Fruit fly (Drosophila melanogaster) whole organism, embryonic: Measurements from ENCODE around the gene CG11458.

ENCODE experiments used
- CG11247 ChIP-seq: fragments of 200-800 bp; sonication (Bioruptor generic); IDR thresholded peaks from 2 replicates; pipeline ENCODE4 v1.3.6; 2022; ENCODE audit warnings: missing biosample characterization, missing genetic modification characterization
- CG11504 ChIP-seq: fragments of 200-800 bp; sonication (Bioruptor generic); optimal IDR thresholded peaks from 3 replicates; lab custom pipeline; 2019; ENCODE audit warnings: missing biosample characterization, mild to moderate bottlenecking, missing genetic modification characterization, moderate library complexity
- CG11695 ChIP-seq: fragments of 200-800 bp; sonication (Bioruptor generic); IDR thresholded peaks from 3 replicates; pipeline ENCODE4 v1.3.6; 2022; ENCODE audit warnings: missing biosample characterization, missing genetic modification characterization
- CG1233 ChIP-seq: fragments of 200-800 bp; sonication (Bioruptor generic); optimal IDR thresholded peaks from 4 replicates; lab custom pipeline; 2018; ENCODE audit warnings: missing biosample characterization, mild to moderate bottlenecking, missing genetic modification characterization
- CG12942 ChIP-seq: fragments of 200-800 bp; sonication (Bioruptor generic); optimal IDR thresholded peaks from 3 replicates; lab custom pipeline; 2016; ENCODE audit warnings: missing biosample characterization, missing genetic modification characterization
- CG13287 ChIP-seq: fragments of 200-800 bp; sonication (Bioruptor generic); IDR thresholded peaks from 2 replicates; pipeline ENCODE4 v1.3.6; 2022; ENCODE audit warnings: missing biosample characterization, missing genetic modification characterization; ENCODE audit not compliant: partially characterized antibody
- CG15011 ChIP-seq: fragments of 200-800 bp; sonication (Bioruptor generic); optimal IDR thresholded peaks from 3 replicates; lab custom pipeline; 2018; ENCODE audit warnings: missing biosample characterization, mild to moderate bottlenecking, missing genetic modification characterization
- CG1602 ChIP-seq: fragments of 200-800 bp; sonication (Bioruptor generic); optimal IDR thresholded peaks from 3 replicates; lab custom pipeline; 2016; ENCODE audit warnings: missing biosample characterization, missing genetic modification characterization
- CG16813 ChIP-seq: fragments of 200-800 bp; sonication (Bioruptor generic); IDR thresholded peaks from 3 replicates; pipeline ENCODE4 v1.3.6; 2022; ENCODE audit warnings: missing biosample characterization, missing genetic modification characterization; ENCODE audit not compliant: partially characterized antibody
- CG17186 ChIP-seq: fragments of 200-800 bp; sonication (Bioruptor generic); optimal IDR thresholded peaks from 3 replicates; lab custom pipeline; 2017; ENCODE audit warnings: missing biosample characterization, missing genetic modification reagents, missing genetic modification characterization
- CG2120 ChIP-seq: fragments of 200-800 bp; sonication (Bioruptor generic); optimal IDR thresholded peaks from 3 replicates; lab custom pipeline; 2016; ENCODE audit warnings: missing biosample characterization, missing genetic modification characterization
- CG2199 ChIP-seq: fragments of 200-800 bp; sonication (Bioruptor generic); IDR thresholded peaks from 3 replicates; pipeline ENCODE4 v1.3.6; 2022; ENCODE audit warnings: missing biosample characterization, missing genetic modification characterization
- CG2678 ChIP-seq: fragments of 200-800 bp; sonication (Bioruptor generic); optimal IDR thresholded peaks from 3 replicates; lab custom pipeline; 2019; ENCODE audit warnings: missing biosample characterization, mild to moderate bottlenecking, missing genetic modification characterization, moderate library complexity
- CG2712 ChIP-seq: fragments of 200-800 bp; optimal IDR thresholded peaks from 3 replicates; lab custom pipeline; 2019; ENCODE audit warnings: missing biosample characterization, mild to moderate bottlenecking, missing genetic modification characterization, moderate library complexity
- CG6689 ChIP-seq: fragments of 200-800 bp; sonication (Bioruptor generic); IDR thresholded peaks from 2 replicates; pipeline ENCODE4 v1.3.6; 2022; ENCODE audit warnings: missing biosample characterization, missing genetic modification characterization
- CG8388 ChIP-seq: fragments of 200-800 bp; sonication (Bioruptor generic); optimal IDR thresholded peaks from 2 replicates; lab custom pipeline; 2019; ENCODE audit warnings: missing biosample characterization, mild to moderate bottlenecking, missing genetic modification characterization, moderate library complexity
- CG8924 ChIP-seq: fragments of 200-800 bp; optimal IDR thresholded peaks from 3 replicates; lab custom pipeline; 2019; ENCODE audit warnings: missing biosample characterization, mild to moderate bottlenecking, missing genetic modification characterization, moderate library complexity
- CG9215 ChIP-seq: fragments of 200-800 bp; sonication (Bioruptor generic); IDR thresholded peaks from 2 replicates; pipeline ENCODE4 v1.3.6; 2022; ENCODE audit warnings: missing biosample characterization, missing genetic modification characterization
- CG9609 ChIP-seq: fragments of 200-800 bp; sonication (Bioruptor generic); optimal IDR thresholded peaks from 3 replicates; lab custom pipeline; 2016; ENCODE audit warnings: missing biosample characterization, missing genetic modification characterization
- CG9817 ChIP-seq: fragments of 200-800 bp; sonication (Bioruptor generic); optimal IDR thresholded peaks from 2 replicates; lab custom pipeline; 2018; ENCODE audit warnings: missing biosample characterization, mild to moderate bottlenecking, missing genetic modification characterization, moderate library complexity
- CG9932 ChIP-seq: fragments of 200-800 bp; sonication (Bioruptor generic); IDR thresholded peaks from 2 replicates; pipeline ENCODE4 v1.3.6; 2022; ENCODE audit warnings: missing biosample characterization, missing genetic modification characterization
- CoRest ChIP-seq: fragments of 200-800 bp; sonication (Bioruptor generic); optimal IDR thresholded peaks from 3 replicates; lab custom pipeline; 2018; ENCODE audit warnings: missing biosample characterization, mild to moderate bottlenecking, missing genetic modification characterization, moderate library complexity
- Doc3 ChIP-seq: fragments of 200-800 bp; sonication (Bioruptor generic); IDR thresholded peaks from 3 replicates; pipeline ENCODE4 v1.3.6; 2022; ENCODE audit warnings: missing biosample characterization, missing genetic modification characterization; ENCODE audit not compliant: partially characterized antibody
- Dp ChIP-seq: fragments of 200-800 bp; sonication (Bioruptor generic); optimal IDR thresholded peaks from 2 replicates; lab custom pipeline; 2018; ENCODE audit warnings: missing biosample characterization, mild to moderate bottlenecking, missing genetic modification characterization, moderate library complexity
- Ets65A ChIP-seq: fragments of 200-800 bp; sonication (Bioruptor generic); peaks from one replicate; lab custom pipeline; 2016; ENCODE audit warnings: missing biosample characterization, missing genetic modification characterization
- Ets97D ChIP-seq: fragments of 200-800 bp; sonication (Bioruptor generic); optimal IDR thresholded peaks from 3 replicates; lab custom pipeline; 2016; ENCODE audit warnings: missing biosample characterization, missing genetic modification characterization
- HLHmδ ChIP-seq: fragments of 200-800 bp; sonication (Bioruptor generic); optimal IDR thresholded peaks from 2 replicates; lab custom pipeline; 2018; ENCODE audit warnings: missing biosample characterization, mild to moderate bottlenecking, missing genetic modification characterization, moderate library complexity
- Hsf ChIP-seq: fragments of 200-800 bp; sonication (Bioruptor generic); optimal IDR thresholded peaks from 3 replicates; lab custom pipeline; 2016; ENCODE audit warnings: missing biosample characterization, missing genetic modification characterization
- MBD-R2 ChIP-seq: fragments of 200-800 bp; sonication (Bioruptor generic); IDR thresholded peaks from 2 replicates; pipeline ENCODE4 v1.3.6; 2022; ENCODE audit warnings: missing biosample characterization, missing genetic modification characterization
- Med ChIP-seq: fragments of 200-800 bp; sonication (Bioruptor generic); peaks from one replicate; lab custom pipeline; 2016; ENCODE audit warnings: missing biosample characterization, missing genetic modification characterization, mild to moderate bottlenecking, inconsistent platforms, moderate library complexity
- Oli ChIP-seq: fragments of 200-800 bp; sonication (Bioruptor generic); optimal IDR thresholded peaks from 2 replicates; lab custom pipeline; 2018; ENCODE audit warnings: missing biosample characterization, mild to moderate bottlenecking, missing genetic modification characterization, moderate library complexity
- Sox100B ChIP-seq: fragments of 200-800 bp; sonication (Bioruptor generic); optimal IDR thresholded peaks from 3 replicates; lab custom pipeline; 2018; ENCODE audit warnings: missing biosample characterization, mild to moderate bottlenecking, missing genetic modification characterization
- Spps ChIP-seq: fragments of 200-800 bp; sonication (Bioruptor generic); optimal IDR thresholded peaks from 2 replicates; lab custom pipeline; 2018; ENCODE audit warnings: missing biosample characterization, mild to moderate bottlenecking, missing genetic modification characterization
- Xbp1 ChIP-seq: fragments of 200-800 bp; sonication (Bioruptor generic); optimal IDR thresholded peaks from 3 replicates; lab custom pipeline; 2016; ENCODE audit warnings: missing biosample characterization, mild to moderate bottlenecking, missing genetic modification characterization
- bab2 ChIP-seq: fragments of 200-800 bp; sonication (Bioruptor generic); optimal IDR thresholded peaks from 2 replicates; lab custom pipeline; 2016; ENCODE audit warnings: missing biosample characterization, missing genetic modification characterization
- ci ChIP-seq: fragments of 200-800 bp; sonication (Bioruptor generic); IDR thresholded peaks from 3 replicates; pipeline ENCODE4 v1.3.6; 2022; ENCODE audit warnings: missing biosample characterization, missing genetic modification characterization
- dmrt11E ChIP-seq: fragments of 200-800 bp; sonication (Bioruptor generic); optimal IDR thresholded peaks from 3 replicates; lab custom pipeline; 2018; ENCODE audit warnings: missing biosample characterization, mild to moderate bottlenecking, missing genetic modification characterization, moderate library complexity
- dysf ChIP-seq: fragments of 200-800 bp; sonication (Bioruptor generic); IDR thresholded peaks from 3 replicates; pipeline ENCODE4 v1.3.6; 2022; ENCODE audit warnings: missing biosample characterization, missing genetic modification characterization
- en ChIP-seq: fragments of 200-800 bp; sonication (Bioruptor generic); optimal IDR thresholded peaks from 2 replicates; lab custom pipeline; 2016; ENCODE audit warnings: missing biosample characterization, missing genetic modification characterization
- eve ChIP-seq, 2 experiments: fragments of >200 bp; optimal IDR thresholded peaks; 2 replicates each; lab custom pipeline; 2017; ENCODE audit warnings: missing biosample characterization in 2 of 2, missing genetic modification characterization in 2 of 2
- gcm2 ChIP-seq: fragments of 200-800 bp; sonication (Bioruptor generic); optimal IDR thresholded peaks from 2 replicates; lab custom pipeline; 2016; ENCODE audit warnings: missing biosample characterization, missing genetic modification characterization
- grau ChIP-seq: fragments of 200-800 bp; optimal IDR thresholded peaks from 3 replicates; lab custom pipeline; 2019; ENCODE audit warnings: missing biosample characterization, mild to moderate bottlenecking, missing genetic modification characterization, moderate library complexity
- lilli ChIP-seq: fragments of 200-800 bp; sonication (Bioruptor generic); optimal IDR thresholded peaks from 3 replicates; lab custom pipeline; 2016; ENCODE audit warnings: missing biosample characterization, missing genetic modification characterization
- lola ChIP-seq, 3 experiments: fragments of >200 bp in 2 of 3; fragments of 200-800 bp in 1 of 3; sonication (Bioruptor generic) in 1 of 3; optimal IDR thresholded peaks; 2 replicates each; lab custom pipeline; 2017 to 2019; ENCODE audit warnings: missing biosample characterization in 3 of 3, missing genetic modification characterization in 3 of 3, mild to moderate bottlenecking in 1 of 3, moderate library complexity in 1 of 3
- mam ChIP-seq: fragments of 200-800 bp; sonication (Bioruptor generic); optimal IDR thresholded peaks from 3 replicates; lab custom pipeline; 2016; ENCODE audit warnings: missing biosample characterization, missing genetic modification characterization
- mld ChIP-seq: fragments of 200-800 bp; sonication (Bioruptor generic); IDR thresholded peaks from 3 replicates; pipeline ENCODE4 v1.3.6; 2022; ENCODE audit warnings: missing biosample characterization, missing genetic modification characterization; ENCODE audit not compliant: partially characterized antibody
- nmo ChIP-seq: fragments of 200-800 bp; sonication (Bioruptor generic); optimal IDR thresholded peaks from 2 replicates; lab custom pipeline; 2018; ENCODE audit warnings: missing biosample characterization, mild to moderate bottlenecking, missing genetic modification characterization, moderate library complexity
- pfk ChIP-seq: fragments of 200-800 bp; sonication (Bioruptor generic); optimal IDR thresholded peaks from 2 replicates; lab custom pipeline; 2018; ENCODE audit warnings: missing biosample characterization, mild to moderate bottlenecking, missing genetic modification characterization, moderate library complexity
- sens ChIP-seq: fragments of 200-800 bp; sonication (Bioruptor generic); peaks from one replicate; lab custom pipeline; 2016; ENCODE audit warnings: missing biosample characterization, missing genetic modification characterization
- slbo ChIP-seq: fragments of 200-800 bp; sonication (Bioruptor generic); IDR thresholded peaks from 2 replicates; pipeline ENCODE4 v1.3.6; 2022; ENCODE audit warnings: missing biosample characterization, missing genetic modification characterization
- tio ChIP-seq: fragments of 200-800 bp; sonication (Bioruptor generic); optimal IDR thresholded peaks from 2 replicates; lab custom pipeline; 2017; ENCODE audit warnings: missing biosample characterization, missing genetic modification characterization, inconsistent platforms
- unpg ChIP-seq: fragments of 200-800 bp; sonication (Bioruptor generic); optimal IDR thresholded peaks from 3 replicates; lab custom pipeline; 2018; ENCODE audit warnings: missing biosample characterization, mild to moderate bottlenecking, missing genetic modification characterization, moderate library complexity

The CG11458 gene

dm6 chr3L:20921859-20922258 is 16.3 kb downstream of the CG11458 start (continued):
- no peak for TF ChIP-seq MBD-R2 (GFP tag; lab: Robert Waterston, UW)
- no peak for TF ChIP-seq bab2 (GFP tag; lab: Kevin White, UChicago)
- no peak for TF ChIP-seq Doc3 (GFP tag; lab: Robert Waterston, UW)
- no peak for TF ChIP-seq Ets97D (GFP tag; lab: Kevin White, UChicago)
- peak; percentile 32 for TF ChIP-seq slbo (GFP tag; lab: Robert Waterston, UW)
- peak; percentile 3 for TF ChIP-seq unpg (GFP tag; lab: Kevin White, UChicago)
- peak; percentile 25 for TF ChIP-seq dmrt11E (tag; lab: Kevin White, UChicago)
- no peak for TF ChIP-seq CG2199
- peak; percentile 16 for TF ChIP-seq Xbp1 (GFP tag; lab: Kevin White, UChicago)
- TF ChIP-seq Oli = peak; percentile 38
- TF ChIP-seq CG1233 (GFP tag; lab: Kevin White, UChicago) = no peak
- peak; percentile 1 for TF ChIP-seq nmo (GFP tag; lab: Kevin White, UChicago)
- no peak for TF ChIP-seq mld
- peak; percentile 45 for TF ChIP-seq Med (GFP tag; lab: Kevin White, UChicago)
- TF ChIP-seq CG8924 (tag; lab: Kevin White, UChicago) = no peak
- no peak for TF ChIP-seq CG16813 (GFP tag; lab: Robert Waterston, UW)
- no peak for TF ChIP-seq CG6689 (GFP tag; lab: Robert Waterston, UW)
- no peak for TF ChIP-seq CG9215 (GFP tag; lab: Robert Waterston, UW)
- TF ChIP-seq CG9817 = no peak
- no peak for TF ChIP-seq Dp (GFP tag; lab: Kevin White, UChicago)
- TF ChIP-seq CG8388 (GFP tag; lab: Kevin White, UChicago) = peak; percentile 6
- TF ChIP-seq CG11695 (GFP tag; lab: Robert Waterston, UW) = no peak
- peak; percentile 90 for TF ChIP-seq grau
- TF ChIP-seq Ets65A = no peak
- TF ChIP-seq Sox100B (GFP tag; lab: Kevin White, UChicago) = no peak
- TF ChIP-seq CG2712 = peak; percentile 35
- no peak for TF ChIP-seq tio
- peak; percentile 18 for TF ChIP-seq lilli (GFP tag; lab: Kevin White, UChicago)
- TF ChIP-seq CG2678 (tag; lab: Kevin White, UChicago) = peak; percentile 54
- no peak for TF ChIP-seq HLHmδ (GFP tag; lab: Kevin White, UChicago)
- peak; percentile 22 for TF ChIP-seq CG11504 (tag; lab: Kevin White, UChicago)
- peak; percentile 5 for TF ChIP-seq CG1602
- peak; percentile 39 for TF ChIP-seq CoRest
- no peak for TF ChIP-seq ci (GFP tag; lab: Robert Waterston, UW)
- TF ChIP-seq gcm2 (GFP tag; lab: Kevin White, UChicago) = no peak
- no peak for TF ChIP-seq Spps (tag; lab: Kevin White, UChicago)
- no peak for TF ChIP-seq CG17186 (GFP tag; lab: Kevin White, UChicago)
- peak; percentile 14 for TF ChIP-seq Hsf (GFP tag; lab: Kevin White, UChicago)
- TF ChIP-seq CG11247 = no peak
- peak in 1 of 2 experiments; percentile 48 for TF ChIP-seq eve (GFP tag; optimal IDR thresholded peaks at IDR 0.05; lab: Kevin White, UChicago)
- peak in 1 of 3 experiments; percentile 28 for TF ChIP-seq lola (GFP tag; optimal IDR thresholded peaks at IDR 0.05; lab: Kevin White, UChicago)
- no peak for TF ChIP-seq pfk
- TF ChIP-seq CG13287 = no peak
- TF ChIP-seq dysf (GFP tag; lab: Robert Waterston, UW) = no peak
- peak; percentile 49 for TF ChIP-seq CG2120 (GFP tag; lab: Kevin White, UChicago)
- no peak for TF ChIP-seq CG12942 (GFP tag; lab: Kevin White, UChicago)
- no peak for TF ChIP-seq en (GFP tag; lab: Kevin White, UChicago)
- peak; percentile 86 for TF ChIP-seq sens
- TF ChIP-seq CG9609 (GFP tag; lab: Kevin White, UChicago) = no peak
- peak; percentile 16 for TF ChIP-seq mam (GFP tag; lab: Kevin White, UChicago)
- no peak for TF ChIP-seq CG15011 (GFP tag; lab: Kevin White, UChicago)
- no peak for TF ChIP-seq CG9932 (GFP tag; lab: Robert Waterston, UW)
